Worm (Caenorhabditis elegans) whole organism, young adult: ENCODE results near the gene F38A5.22.
"Not testable (repeated sequence)": the region's sequence is repeated elsewhere in the genome, so short reads cannot be mapped to it uniquely, and the experiment has no call there.

Experiments used
- B0019.2 ChIP-seq: fragments of 200-800 bp; sonication (Bioruptor generic); conservative IDR thresholded peaks from 2 replicates; pipeline ENCODE4 v1.3.6; 2022; ENCODE audit warnings: missing genetic modification reagents, missing genetic modification characterization, missing compliant biosample characterization
- B0336.3 ChIP-seq: fragments of 200-800 bp; sonication (Bioruptor generic); IDR thresholded peaks from 2 replicates; pipeline ENCODE4 v1.3.6; 2022; ENCODE audit warnings: missing genetic modification characterization, missing compliant biosample characterization
- F10E7.11 ChIP-seq: sonication (generic microtip); optimal IDR thresholded peaks from 2 replicates; lab custom pipeline; 2017; ENCODE audit warnings: mild to moderate bottlenecking, missing genetic modification characterization, moderate library complexity, missing compliant biosample characterization
- T07F8.4 ChIP-seq: sonication (generic microtip); optimal IDR thresholded peaks from 2 replicates; lab custom pipeline; 2016; ENCODE audit warnings: mild to moderate bottlenecking, missing genetic modification characterization, moderate library complexity, missing compliant biosample characterization
- Y67H2A.10 ChIP-seq: fragments of 200-800 bp; sonication (Bioruptor generic); conservative IDR thresholded peaks from 2 replicates; pipeline ENCODE4 v1.3.6; 2022; ENCODE audit warnings: missing genetic modification reagents, missing genetic modification characterization, missing compliant biosample characterization
- Y79H2A.3 ChIP-seq: fragments of 200-800 bp; sonication (Bioruptor generic); conservative IDR thresholded peaks from 2 replicates; pipeline ENCODE4 v1.3.6; 2022; ENCODE audit warnings: missing genetic modification reagents, missing genetic modification characterization, missing compliant biosample characterization
- attf-5 ChIP-seq: fragments of 200-800 bp; sonication (Bioruptor generic); optimal IDR thresholded peaks from 2 replicates; lab custom pipeline; 2018; ENCODE audit warnings: mild to moderate bottlenecking, missing genetic modification characterization, missing compliant biosample characterization
- attf-6 ChIP-seq: fragments of 200-800 bp; sonication (Bioruptor generic); IDR thresholded peaks from 2 replicates; pipeline ENCODE4 v1.3.6; 2022; ENCODE audit warnings: missing genetic modification reagents, missing genetic modification characterization, missing compliant biosample characterization
- ccch-3 ChIP-seq: fragments of 200-800 bp; sonication (Bioruptor generic); optimal IDR thresholded peaks from 2 replicates; lab custom pipeline; 2018; ENCODE audit warnings: mild to moderate bottlenecking, missing genetic modification characterization, missing compliant biosample characterization
- cebp-1 ChIP-seq, 2 experiments: fragments of 200-800 bp in 1 of 2; sonication (Bioruptor generic) in 1 of 2; sonication (generic microtip) in 1 of 2; IDR thresholded peaks in 1 of 2; optimal IDR thresholded peaks in 1 of 2; 2 replicates each; pipeline versions ENCODE4 v1.3.6 to Lab custom; 2017 to 2022; ENCODE audit warnings: missing compliant biosample characterization in 2 of 2, missing genetic modification characterization in 2 of 2, mild to moderate bottlenecking in 1 of 2, missing genetic modification reagents in 1 of 2, moderate library complexity in 1 of 2
- ceh-100 ChIP-seq: fragments of 200-800 bp; sonication (Bioruptor generic); IDR thresholded peaks from 2 replicates; pipeline ENCODE4 v1.3.6; 2022; ENCODE audit warnings: missing genetic modification reagents, missing genetic modification characterization, missing compliant biosample characterization
- ceh-91 ChIP-seq: fragments of 200-800 bp; sonication (Bioruptor generic); IDR thresholded peaks from 2 replicates; pipeline ENCODE4 v1.3.6; 2022; ENCODE audit warnings: missing genetic modification reagents, missing genetic modification characterization, missing compliant biosample characterization
- ekl-4 ChIP-seq: fragments of 200-800 bp; sonication (Bioruptor generic); IDR thresholded peaks from 2 replicates; pipeline ENCODE4 v1.3.6; 2022; ENCODE audit warnings: missing genetic modification reagents, missing genetic modification characterization, missing compliant biosample characterization
- him-1 ChIP-seq: sonication (generic microtip); optimal IDR thresholded peaks from 2 replicates; lab custom pipeline; 2016; ENCODE audit warnings: missing genotype, missing genetic modification reagents, missing genetic modification characterization, missing compliant biosample characterization
- hlh-26 ChIP-seq: fragments of 200-800 bp; sonication (Bioruptor generic); conservative IDR thresholded peaks from 2 replicates; pipeline ENCODE4 v1.3.6; 2022; ENCODE audit warnings: missing genetic modification reagents, missing genetic modification characterization, missing compliant biosample characterization
- hrde-1 ChIP-seq: sonication (generic microtip); optimal IDR thresholded peaks from 2 replicates; lab custom pipeline; 2016; ENCODE audit warnings: missing genetic modification characterization, mild to moderate bottlenecking, missing compliant biosample characterization, moderate library complexity, missing genotype, missing genetic modification reagents, borderline replicate concordance
- hsf-1 ChIP-seq: fragments of 200-800 bp; sonication (Bioruptor generic); IDR thresholded peaks from 2 replicates; pipeline ENCODE4 v1.3.6; 2022; ENCODE audit warnings: missing genetic modification reagents, missing genetic modification characterization, missing compliant biosample characterization
- lag-1 ChIP-seq: fragments of 200-800 bp; sonication (Bioruptor generic); IDR thresholded peaks from 2 replicates; pipeline ENCODE4 v1.3.6; 2022; ENCODE audit warnings: missing genetic modification reagents, missing genetic modification characterization, missing compliant biosample characterization
- let-607 ChIP-seq, 2 experiments: fragments of 200-800 bp in 1 of 2; sonication (Bioruptor generic) in 1 of 2; sonication (generic microtip) in 1 of 2; optimal IDR thresholded peaks; 2 replicates each; lab custom pipeline; 2016 to 2018; ENCODE audit warnings: mild to moderate bottlenecking in 2 of 2, missing compliant biosample characterization in 2 of 2, missing genetic modification characterization in 2 of 2, moderate library complexity in 2 of 2, missing genotype in 1 of 2
- lin-54 ChIP-seq: fragments of 200-800 bp; sonication (Bioruptor generic); optimal IDR thresholded peaks from 2 replicates; lab custom pipeline; 2018; ENCODE audit warnings: mild to moderate bottlenecking, missing genetic modification characterization, missing compliant biosample characterization
- madf-10 ChIP-seq: sonication (generic microtip); optimal IDR thresholded peaks from 2 replicates; lab custom pipeline; 2016; ENCODE audit warnings: mild to moderate bottlenecking, missing genetic modification characterization, missing compliant biosample characterization
- madf-8 ChIP-seq: fragments of 200-800 bp; sonication (Bioruptor generic); conservative IDR thresholded peaks from 2 replicates; pipeline ENCODE4 v1.3.6; 2022; ENCODE audit warnings: missing genetic modification reagents, missing genetic modification characterization, missing compliant biosample characterization
- nhr-27 ChIP-seq: fragments of 200-800 bp; sonication (Bioruptor generic); optimal IDR thresholded peaks from 2 replicates; lab custom pipeline; 2018; ENCODE audit warnings: mild to moderate bottlenecking, missing genetic modification characterization, moderate library complexity, missing compliant biosample characterization
- nhr-80 ChIP-seq: sonication (generic microtip); optimal IDR thresholded peaks from 2 replicates; lab custom pipeline; 2016; ENCODE audit warnings: missing genetic modification characterization, missing compliant biosample characterization
- nhr-90 ChIP-seq: sonication (generic microtip); optimal IDR thresholded peaks from 2 replicates; lab custom pipeline; 2016; ENCODE audit warnings: missing genotype, mild to moderate bottlenecking, missing genetic modification characterization, missing compliant biosample characterization
- rpc-1 ChIP-seq, 2 experiments: fragments of 150-350 bp in 1 of 2; sonication (generic microtip) in 1 of 2; optimal IDR thresholded peaks; 2 replicates each; lab custom pipeline; 2014 to 2018; ENCODE audit warnings: missing biosample characterization in 1 of 2, missing genetic modification characterization in 1 of 2, missing genetic modification reagents in 1 of 2, missing genotype in 1 of 2
- snpc-1.1 ChIP-seq: sonication (generic microtip); optimal IDR thresholded peaks from 2 replicates; lab custom pipeline; 2017; ENCODE audit warnings: missing genetic modification characterization, mild to moderate bottlenecking, missing compliant biosample characterization, antibody characterized with exemption, moderate library complexity, missing genotype, missing genetic modification reagents; ENCODE audit not compliant: insufficient read depth
- snpc-1.3 ChIP-seq: sonication (generic microtip); optimal IDR thresholded peaks from 2 replicates; lab custom pipeline; 2017; ENCODE audit warnings: missing genetic modification characterization, mild to moderate bottlenecking, missing compliant biosample characterization, antibody characterized with exemption, moderate library complexity, missing genotype, missing genetic modification reagents; ENCODE audit not compliant: insufficient read depth
- tbx-9 ChIP-seq: sonication (generic microtip); optimal IDR thresholded peaks from 2 replicates; lab custom pipeline; 2016; ENCODE audit warnings: borderline replicate concordance, missing genetic modification characterization, inconsistent platforms, missing compliant biosample characterization

F38A5.22 gene

DNA sequence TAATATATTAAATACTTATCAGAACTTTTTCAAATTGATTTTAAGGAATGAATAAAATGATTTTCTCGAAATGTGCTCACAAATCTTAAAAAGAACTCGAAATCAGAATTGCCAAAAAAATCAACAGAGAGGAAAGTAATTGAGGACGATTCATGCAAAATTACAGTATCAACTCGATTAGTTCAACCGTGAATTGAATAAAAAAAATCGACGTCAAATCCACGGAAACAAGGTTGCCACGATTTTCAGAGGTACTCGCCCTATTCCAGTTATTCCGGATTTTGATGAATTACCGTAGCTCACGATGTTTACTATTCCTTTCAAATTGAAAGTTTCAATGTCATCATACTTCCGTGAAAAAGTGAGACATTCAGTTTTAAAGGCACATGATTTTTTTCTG, 6.6 kb upstream of the F38A5.22 start, which contains the start of gene F15B10.3:
F15B10.3 (plus strand) TSS at position 301 of the 400 bp plus-strand sequence.
- TF ChIP-seq F10E7.11 (tag; lab: Kevin White, UChicago) (no peak), ceh-100 (GFP tag; lab: Robert Waterston, UW) (no peak), snpc-1.1 (tag; lab: Kevin White, UChicago) (no peak)

ce11 chrIV:6601213-6601724, 5.5 kb upstream of the F38A5.22 start, which contains the start of gene sup-36:
Gene sup-36 (plus strand): TSS chrIV:6601674.
- TF ChIP-seq cebp-1 (GFP tag; IDR thresholded peaks at IDR 0.05; lab: Robert Waterston, UW) (peak; percentile 84), cebp-1 (tag; optimal IDR thresholded peaks at IDR 0.05; lab: Kevin White, UChicago) (peak; percentile 90), attf-5 (GFP tag; lab: Kevin White, UChicago) (peak; percentile 46), B0019.2 (GFP tag; lab: Robert Waterston, UW) (no peak), nhr-80 (tag; lab: Kevin White, UChicago) (peak; percentile 31)

DNA sequence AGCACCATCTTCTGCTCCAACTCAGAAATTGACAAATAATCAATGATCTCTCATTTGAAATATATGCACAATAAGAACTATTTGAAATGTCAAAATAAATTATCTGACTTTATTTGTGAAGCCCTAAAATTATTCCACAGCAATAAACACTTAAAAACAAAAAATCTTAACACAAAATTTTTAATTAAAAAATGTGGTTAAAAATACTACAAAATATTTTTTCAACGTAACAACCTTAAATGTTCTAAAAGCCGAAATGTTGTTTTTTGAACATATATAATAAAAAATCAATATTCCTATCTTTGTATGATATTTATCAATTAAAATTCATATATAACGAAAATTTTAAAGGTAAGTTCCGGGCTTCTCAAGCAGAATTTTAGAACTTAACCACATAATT, 3.7 kb upstream of the F38A5.22 start, which contains the start of gene F38A5.8:
F38A5.8 (plus strand) TSS at position 301 of the 400 bp plus-strand sequence.
- TF ChIP-seq lin-54 (GFP tag; lab: Kevin White, UChicago) (no peak), Y79H2A.3 (GFP tag; lab: Robert Waterston, UW) (no peak), nhr-90 (tag; lab: Kevin White, UChicago) (no peak), ceh-91 (GFP tag; lab: Robert Waterston, UW) (no peak), ekl-4 (GFP tag; lab: Robert Waterston, UW) (no peak), T07F8.4 (no peak), him-1 (no peak), hrde-1 (tag; lab: Kevin White, UChicago) (no peak), lag-1 (GFP tag; lab: Robert Waterston, UW) (no peak), tbx-9 (no peak), nhr-27 (tag; lab: Kevin White, UChicago) (no peak)

DNA sequence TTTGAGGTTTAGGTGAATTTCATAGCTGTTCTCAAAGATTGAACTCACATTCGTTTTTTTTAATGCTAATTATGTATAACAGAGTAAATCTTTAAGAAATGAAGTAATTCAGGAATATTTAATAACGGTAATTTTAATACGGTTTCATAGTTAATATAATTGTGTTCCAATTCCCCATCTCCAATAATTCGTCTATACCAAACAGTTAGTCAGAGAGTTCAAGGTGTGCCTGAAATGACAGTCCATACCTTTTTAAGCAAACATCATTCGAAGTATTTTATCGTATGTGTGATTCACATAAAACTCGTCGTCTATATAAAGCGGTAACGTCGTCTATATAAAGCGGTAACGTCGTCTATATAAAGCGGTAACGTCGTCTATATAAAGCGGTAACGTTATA, 3.0 kb upstream of the F38A5.22 start, which contains the start of gene nspb-5:
nspb-5 (plus strand) TSS at position 301 of the 400 bp plus-strand sequence.
- not testable (repeated sequence) for TF ChIP-seq madf-8 (GFP tag; lab: Robert Waterston, UW); snpc-1.3 (tag; lab: Kevin White, UChicago); madf-10 (tag; lab: Kevin White, UChicago)

- not testable (repeated sequence) for TF ChIP-seq ccch-3 (GFP tag; lab: Kevin White, UChicago); hlh-26 (GFP tag; lab: Robert Waterston, UW); Y67H2A.10
These were observed 2.2 kb upstream of the F38A5.22 start, which contains the start of gene nspb-4 for ce11 chrIV:6597918-6598317. Gene nspb-4 (plus strand): TSS chrIV:6598218.

ce11 chrIV:6597298-6597697, 1.6 kb upstream of the F38A5.22 start, which contains the start of gene F38A5.6:
Gene F38A5.6 (minus strand): TSS chrIV:6597398.
- TF ChIP-seq hsf-1 (GFP tag; lab: Robert Waterston, UW) = no peak
- TF ChIP-seq attf-6 (GFP tag; lab: Robert Waterston, UW) = no peak
- TF ChIP-seq rpc-1 (optimal IDR thresholded peaks at IDR 0.05; lab: Kevin White, UChicago) = no peak
- TF ChIP-seq rpc-1 (tag; optimal IDR thresholded peaks at IDR 0.05; lab: Kevin White, UChicago) = no peak
- TF ChIP-seq B0336.3 (GFP tag; lab: Robert Waterston, UW) = no peak
- TF ChIP-seq let-607 (tag; optimal IDR thresholded peaks at IDR 0.05; lab: Kevin White, UChicago) = no peak
